Worm (Caenorhabditis elegans) whole organism, L4 larva: ENCODE measurements around the gene dmd-5.

Experiments used
- F26F4.8 ChIP-seq: fragments of 200-800 bp; sonication (Bioruptor generic); conservative IDR thresholded peaks from 2 replicates; pipeline ENCODE4 v1.3.6; 2022; ENCODE audit warnings: missing genetic modification characterization, missing compliant biosample characterization
- F49E8.2 ChIP-seq: sonication (generic microtip); optimal IDR thresholded peaks from 2 replicates; lab custom pipeline; 2016; ENCODE audit warnings: missing compliant biosample characterization, mild to moderate bottlenecking, missing genetic modification characterization, borderline replicate concordance
- T20F7.1 ChIP-seq: fragments of 200-800 bp; sonication (Bioruptor generic); optimal IDR thresholded peaks from 2 replicates; lab custom pipeline; 2018; ENCODE audit warnings: mild to moderate bottlenecking, missing genetic modification characterization, missing compliant biosample characterization
- ZK546.5 ChIP-seq, 2 experiments: sonication (generic microtip); optimal IDR thresholded peaks; 2 replicates each; lab custom pipeline; 2017; ENCODE audit warnings: missing biosample characterization in 2 of 2, missing genetic modification characterization in 2 of 2
- ama-1 ChIP-seq: fragments of 150-350 bp; optimal IDR thresholded peaks from 2 replicates; lab custom pipeline; 2014; ENCODE audit warnings: inconsistent platforms, mixed read lengths
- arid-1 ChIP-seq: fragments of 200-800 bp; sonication (Bioruptor generic); conservative IDR thresholded peaks from 2 replicates; pipeline ENCODE4 v1.3.6; 2022; ENCODE audit warnings: missing genetic modification reagents, missing genetic modification characterization, missing compliant biosample characterization
- attf-4 ChIP-seq: sonication (generic microtip); optimal IDR thresholded peaks from 3 replicates; lab custom pipeline; 2017; ENCODE audit warnings: missing biosample characterization, missing genetic modification characterization
- ceh-62 ChIP-seq: sonication (generic microtip); optimal IDR thresholded peaks from 2 replicates; lab custom pipeline; 2017; ENCODE audit warnings: missing biosample characterization, missing genetic modification characterization
- ceh-82 ChIP-seq: sonication (generic microtip); optimal IDR thresholded peaks from 2 replicates; lab custom pipeline; 2017; ENCODE audit warnings: missing biosample characterization, missing genetic modification characterization
- daf-16 ChIP-seq, 3 experiments: sonication (generic microtip); optimal IDR thresholded peaks; 2 replicates each; lab custom pipeline; 2016 to 2017; ENCODE audit warnings: missing genetic modification characterization in 3 of 3, missing genetic modification reagents in 3 of 3, mild to moderate bottlenecking in 2 of 3, missing compliant biosample characterization in 2 of 3, missing biosample characterization in 1 of 3, moderate library complexity in 1 of 3
- daf-19 ChIP-seq: fragments of 200-800 bp; sonication (Bioruptor generic); conservative IDR thresholded peaks from 2 replicates; pipeline ENCODE4 v1.3.6; 2022; ENCODE audit warnings: missing genetic modification characterization, missing compliant biosample characterization
- daf-8 ChIP-seq: fragments of 200-800 bp; sonication (Bioruptor generic); IDR thresholded peaks from 2 replicates; pipeline ENCODE4 v1.3.6; 2022; ENCODE audit warnings: missing genetic modification characterization, missing compliant biosample characterization
- dmd-6 ChIP-seq: fragments of 200-800 bp; sonication (Bioruptor generic); IDR thresholded peaks from 2 replicates; pipeline ENCODE4 v1.3.6; 2022; ENCODE audit warnings: missing genetic modification reagents, missing genetic modification characterization, missing compliant biosample characterization
- dpl-1 ChIP-seq: fragments of 150-350 bp; optimal IDR thresholded peaks from 2 replicates; lab custom pipeline; 2014; ENCODE audit warnings: missing biosample characterization, missing genetic modification reagents, missing genetic modification characterization
- dve-1 ChIP-seq: sonication (generic microtip); optimal IDR thresholded peaks from 2 replicates; lab custom pipeline; 2017; ENCODE audit warnings: antibody characterized with exemption, mild to moderate bottlenecking, missing genetic modification characterization, missing compliant biosample characterization; ENCODE audit not compliant: insufficient read depth
- fkh-10 ChIP-seq: fragments of 150-350 bp; optimal IDR thresholded peaks from 2 replicates; lab custom pipeline; 2014; ENCODE audit warnings: missing biosample characterization, missing genetic modification reagents, missing genetic modification characterization
- hif-1 ChIP-seq, 2 experiments: sonication (generic microtip); optimal IDR thresholded peaks; 2 replicates each; lab custom pipeline; 2016 to 2017; ENCODE audit warnings: missing compliant biosample characterization in 2 of 2, missing genetic modification characterization in 2 of 2, missing genetic modification reagents in 2 of 2, missing genotype in 2 of 2, mild to moderate bottlenecking in 1 of 2
- hlh-11 ChIP-seq: fragments of 200-800 bp; sonication (Bioruptor generic); optimal IDR thresholded peaks from 2 replicates; lab custom pipeline; 2018; ENCODE audit warnings: mild to moderate bottlenecking, missing genetic modification characterization, missing compliant biosample characterization
- hlh-30 ChIP-seq: sonication (generic microtip); optimal IDR thresholded peaks from 2 replicates; lab custom pipeline; 2017; ENCODE audit warnings: antibody characterized with exemption, mild to moderate bottlenecking, missing genetic modification characterization, missing compliant biosample characterization; ENCODE audit not compliant: insufficient read depth
- hmg-1.1 ChIP-seq: fragments of 200-800 bp; sonication (Bioruptor generic); IDR thresholded peaks from 2 replicates; pipeline ENCODE4 v1.3.6; 2022; ENCODE audit warnings: missing genetic modification reagents, missing genetic modification characterization, missing compliant biosample characterization
- lim-7 ChIP-seq: fragments of 200-800 bp; sonication (Bioruptor generic); IDR thresholded peaks from 2 replicates; pipeline ENCODE4 v1.3.6; 2022; ENCODE audit warnings: missing genetic modification characterization, missing compliant biosample characterization
- lin-1 ChIP-seq: fragments of 200-800 bp; sonication (Bioruptor generic); IDR thresholded peaks from 2 replicates; pipeline ENCODE4 v1.3.6; 2022; ENCODE audit warnings: missing genetic modification reagents, missing genetic modification characterization, missing compliant biosample characterization
- lin-15B ChIP-seq: fragments of 150-350 bp; sonication (generic microtip); optimal IDR thresholded peaks from 3 replicates; lab custom pipeline; 2014; ENCODE audit warnings: missing biosample characterization, missing genetic modification characterization
- lsy-2 ChIP-seq, 2 experiments: fragments of 150-350 bp in 1 of 2; sonication (generic microtip) in 1 of 2; optimal IDR thresholded peaks; 2 replicates each; lab custom pipeline; 2014 to 2017; ENCODE audit warnings: missing biosample characterization in 2 of 2, missing genetic modification characterization in 2 of 2
- madf-9 ChIP-seq: fragments of 200-800 bp; sonication (Bioruptor generic); conservative IDR thresholded peaks from 2 replicates; pipeline ENCODE4 v1.3.6; 2022; ENCODE audit warnings: missing genetic modification reagents, missing genetic modification characterization, missing compliant biosample characterization
- mdl-1 ChIP-seq, 2 experiments: fragments of 150-350 bp in 1 of 2; sonication (generic microtip) in 1 of 2; optimal IDR thresholded peaks; 2 replicates each; lab custom pipeline; 2014 to 2017; ENCODE audit warnings: missing biosample characterization in 2 of 2, missing genetic modification characterization in 2 of 2
- nhr-102 ChIP-seq: sonication (generic microtip); optimal IDR thresholded peaks from 2 replicates; lab custom pipeline; 2016; ENCODE audit warnings: mild to moderate bottlenecking, missing genetic modification characterization, moderate library complexity, missing compliant biosample characterization
- nhr-11 ChIP-seq: fragments of 150-350 bp; optimal IDR thresholded peaks from 2 replicates; lab custom pipeline; 2014; ENCODE audit warnings: missing biosample characterization, missing genetic modification characterization
- nhr-28 ChIP-seq: fragments of 150-350 bp; optimal IDR thresholded peaks from 2 replicates; lab custom pipeline; 2014; ENCODE audit warnings: missing biosample characterization, missing genetic modification characterization
- nhr-41 ChIP-seq: fragments of 200-800 bp; sonication (Bioruptor generic); IDR thresholded peaks from 2 replicates; pipeline ENCODE4 v1.3.6; 2022; ENCODE audit warnings: missing genetic modification reagents, missing genetic modification characterization, missing compliant biosample characterization
- nhr-76 ChIP-seq: fragments of 150-350 bp; optimal IDR thresholded peaks from 2 replicates; lab custom pipeline; 2014; ENCODE audit warnings: missing biosample characterization, missing genetic modification characterization
- nhr-77 ChIP-seq: fragments of 150-350 bp; optimal IDR thresholded peaks from 2 replicates; lab custom pipeline; 2014; ENCODE audit warnings: missing biosample characterization, missing genetic modification characterization
- php-3 ChIP-seq: fragments of 200-800 bp; sonication (Bioruptor generic); IDR thresholded peaks from 2 replicates; pipeline ENCODE4 v1.3.6; 2022; ENCODE audit warnings: missing genetic modification reagents, missing genetic modification characterization, missing compliant biosample characterization
- pqm-1 ChIP-seq: sonication (generic microtip); optimal IDR thresholded peaks from 2 replicates; lab custom pipeline; 2017; ENCODE audit warnings: missing biosample characterization, missing genetic modification characterization
- sdz-12 ChIP-seq: fragments of 200-800 bp; sonication (Bioruptor generic); optimal IDR thresholded peaks from 2 replicates; lab custom pipeline; 2018; ENCODE audit warnings: mild to moderate bottlenecking, missing genetic modification characterization, missing compliant biosample characterization
- spr-1 ChIP-seq: sonication (generic microtip); optimal IDR thresholded peaks from 2 replicates; lab custom pipeline; 2016; ENCODE audit warnings: mild to moderate bottlenecking, missing genetic modification characterization, missing compliant biosample characterization
- zag-1 ChIP-seq: fragments of 150-350 bp; optimal IDR thresholded peaks from 2 replicates; lab custom pipeline; 2014; ENCODE audit warnings: missing biosample characterization, missing genetic modification characterization

dmd-5 gene

DNA sequence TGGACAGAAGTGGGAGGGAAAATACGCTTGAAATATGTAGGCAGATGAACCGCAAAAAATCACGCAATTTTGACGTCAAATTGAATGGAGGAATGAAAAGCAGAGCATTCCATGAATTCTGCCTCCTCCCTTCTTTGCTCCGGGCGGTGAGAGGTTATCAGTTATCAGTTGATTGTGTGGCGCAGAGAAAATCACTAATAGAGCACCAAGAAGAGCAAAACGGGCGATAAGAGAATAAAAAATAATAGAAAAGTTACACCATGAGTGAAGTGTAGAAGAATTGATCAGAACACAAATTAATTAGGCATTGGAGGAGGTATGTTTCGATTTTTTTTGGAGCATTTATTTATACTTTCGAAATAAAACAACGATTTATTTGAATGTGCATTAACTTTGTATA, 32.5 kb upstream of the dmd-5 start:
- no peak for TF ChIP-seq nhr-102 (tag; lab: Kevin White, UChicago)
- TF ChIP-seq arid-1: no peak
- TF ChIP-seq lsy-2 (tag; optimal IDR thresholded peaks at IDR 0.05; lab: Kevin White, UChicago): no peak
- TF ChIP-seq pqm-1 (tag; lab: Kevin White, UChicago): peak; percentile 92
- no peak for TF ChIP-seq zag-1 (tag; lab: Kevin White, UChicago)
- no peak for TF ChIP-seq lin-15B (tag; lab: Kevin White, UChicago)
- no peak for TF ChIP-seq hif-1 (tag; optimal IDR thresholded peaks at IDR 0.05; lab: Kevin White, UChicago)
- no peak for TF ChIP-seq spr-1
- no peak for TF ChIP-seq ceh-82
- TF ChIP-seq lim-7: no peak
- no peak for TF ChIP-seq ceh-62 (tag; lab: Kevin White, UChicago)
- peak; percentile 28 for TF ChIP-seq dve-1 (tag; lab: Kevin White, UChicago)
- TF ChIP-seq daf-8 (GFP tag; lab: Robert Waterston, UW): no peak
- peak; percentile 89 for TF ChIP-seq dmd-6 (GFP tag; lab: Robert Waterston, UW)
- no peak for TF ChIP-seq dpl-1 (GFP tag; lab: Kevin White, UChicago)
- no peak for TF ChIP-seq ZK546.5 (tag; optimal IDR thresholded peaks at IDR 0.05; lab: Kevin White, UChicago)
- TF ChIP-seq nhr-41 (GFP tag; lab: Robert Waterston, UW): peak; percentile 60; the same call in 1 of the 2 replicates
- no peak for TF ChIP-seq ama-1 (lab: Kevin White, UChicago)
- no peak for TF ChIP-seq sdz-12 (GFP tag; lab: Kevin White, UChicago)
- TF ChIP-seq F26F4.8 (GFP tag; lab: Robert Waterston, UW): no peak
- peak; percentile 90 for TF ChIP-seq nhr-28 (tag; lab: Kevin White, UChicago)
- peak; percentile 64 for TF ChIP-seq hlh-11 (tag; lab: Kevin White, UChicago)
- no peak for TF ChIP-seq T20F7.1 (GFP tag; lab: Kevin White, UChicago)
- TF ChIP-seq madf-9 (GFP tag; lab: Robert Waterston, UW): no peak
- no peak for TF ChIP-seq nhr-11 (tag; lab: Kevin White, UChicago)
- no peak for TF ChIP-seq daf-19 (GFP tag; lab: Robert Waterston, UW)
- TF ChIP-seq nhr-77: peak; percentile 52
- no peak for TF ChIP-seq daf-16 (GFP tag; optimal IDR thresholded peaks at IDR 0.05; lab: Kevin White, UChicago)
- TF ChIP-seq daf-16 (tag; optimal IDR thresholded peaks at IDR 0.05; lab: Kevin White, UChicago): peak; percentile 38
- TF ChIP-seq nhr-76 (tag; lab: Kevin White, UChicago): no peak
- 0 out of 2 replicates have a peak, but pooled peaks have one; percentile 26 for TF ChIP-seq lin-1 (GFP tag; lab: Robert Waterston, UW)
- no peak for TF ChIP-seq F49E8.2

DNA sequence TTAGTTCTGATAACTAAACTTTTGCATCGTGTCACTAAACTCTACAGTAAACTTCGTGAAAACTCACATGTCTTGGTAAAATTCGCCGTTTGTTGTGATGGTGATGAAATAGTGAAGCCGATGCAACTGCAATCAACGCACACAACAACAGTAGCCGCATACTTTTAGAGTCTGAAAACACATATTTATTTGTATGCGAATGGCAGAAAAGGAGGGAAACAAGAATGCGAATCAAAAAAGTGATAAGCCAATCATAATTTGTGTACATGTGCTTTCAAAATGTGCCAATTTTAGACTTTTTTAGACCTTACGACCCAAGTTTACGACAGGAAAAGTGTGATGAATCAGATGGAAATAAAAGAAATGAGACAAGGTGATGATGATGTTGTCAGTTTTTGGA, 31.3 kb upstream of the dmd-5 start, which contains the start of gene K05F1.10:
Gene K05F1.10 (minus strand): TSS at position 171 of the 400 bp plus-strand sequence.
- TF ChIP-seq fkh-10: no peak
- TF ChIP-seq php-3 (GFP tag; lab: Robert Waterston, UW): peak; percentile 46; the same call in 1 of the 2 replicates
- TF ChIP-seq hlh-11 (tag; lab: Kevin White, UChicago): peak; percentile 38
- peak; percentile 23 for TF ChIP-seq nhr-28 (tag; lab: Kevin White, UChicago)
- TF ChIP-seq attf-4: no peak
- TF ChIP-seq daf-16 (GFP tag; optimal IDR thresholded peaks at IDR 0.05; lab: Kevin White, UChicago): no peak
- TF ChIP-seq daf-16 (tag; optimal IDR thresholded peaks at IDR 0.05; lab: Kevin White, UChicago): peak; percentile 88
- peak in 1 of 2 experiments; percentile 3 for TF ChIP-seq mdl-1 (tag; optimal IDR thresholded peaks at IDR 0.05; lab: Kevin White, UChicago)
- TF ChIP-seq hlh-30 (tag; lab: Kevin White, UChicago): peak; percentile 45
- peak; percentile 46 for TF ChIP-seq dmd-6 (GFP tag; lab: Robert Waterston, UW)
- TF ChIP-seq pqm-1 (tag; lab: Kevin White, UChicago): peak; percentile 19
- no peak for TF ChIP-seq hmg-1.1 (GFP tag; lab: Robert Waterston, UW)
- peak; percentile 4 for TF ChIP-seq dve-1 (tag; lab: Kevin White, UChicago)
- TF ChIP-seq, all 104 proteins: peak for 9
